Worm (Caenorhabditis elegans): Measurements from ENCODE around the gene C25H3.10.
A peak's percentile ranks its signal among the peaks of the same experiment; 100 is the strongest.

The C25H3.10 gene

ce11 chrII:5719848-5720247 lies 21.1 kb upstream of the C25H3.10 start, which contains the start of gene damt-1:
Gene damt-1, plus strand, starts transcription at chrII:5720148.
- TF ChIP-seq sdc-2 (tag; optimal IDR thresholded peaks at IDR 0.05) = no peak
- no peak for TF ChIP-seq K09A11.1 (tag; optimal IDR thresholded peaks at IDR 0.05; ENCODE audit: insufficient read depth)
- TF ChIP-seq hlh-30 (tag; optimal IDR thresholded peaks at IDR 0.05; ENCODE audit: insufficient read depth) = no peak
- TF ChIP-seq ama-1 (optimal IDR thresholded peaks at IDR 0.05) = no peak
- TF ChIP-seq ceh-30 (tag; optimal IDR thresholded peaks at IDR 0.05) = no peak
- no peak for TF ChIP-seq pax-1 (tag; optimal IDR thresholded peaks at IDR 0.05)
- TF ChIP-seq ceh-18 (tag; optimal IDR thresholded peaks at IDR 0.05) = no peak
- TF ChIP-seq ceh-22 (tag; optimal IDR thresholded peaks at IDR 0.05) = no peak
- no peak for TF ChIP-seq ceh-14 (tag; optimal IDR thresholded peaks at IDR 0.05)
- no peak for TF ChIP-seq pha-2 (tag; optimal IDR thresholded peaks at IDR 0.05)
- no peak for TF ChIP-seq ceh-48 (tag; optimal IDR thresholded peaks at IDR 0.05)
- no peak for TF ChIP-seq zip-5 (tag; optimal IDR thresholded peaks at IDR 0.05)
- no peak for TF ChIP-seq pqm-1 (tag; optimal IDR thresholded peaks at IDR 0.05)
- TF ChIP-seq syd-9 (tag; optimal IDR thresholded peaks at IDR 0.05) = no peak
- TF ChIP-seq hlh-8 (tag; optimal IDR thresholded peaks at IDR 0.05) = no peak
- TF ChIP-seq sox-2 (GFP tag; IDR thresholded peaks at IDR 0.05) = no peak
- no peak for TF ChIP-seq dmd-4 (tag; optimal IDR thresholded peaks at IDR 0.05; ENCODE audit: borderline replicate concordance)

- no peak for TF ChIP-seq hlh-6 (tag; optimal IDR thresholded peaks at IDR 0.05)
These were observed 19.1 kb upstream of the C25H3.10 start, which contains the start of gene zipt-3 for ce11 chrII:5717831-5718230. Gene zipt-3, plus strand, starts transcription at chrII:5718131.

- no peak for TF ChIP-seq lin-11 (tag; optimal IDR thresholded peaks at IDR 0.05)
- TF ChIP-seq K09A11.1 (tag; optimal IDR thresholded peaks at IDR 0.05; ENCODE audit: insufficient read depth) = no peak
- TF ChIP-seq ets-4 (tag; optimal IDR thresholded peaks at IDR 0.05) = no peak
- TF ChIP-seq T23F11.4 (GFP tag; optimal IDR thresholded peaks at IDR 0.05) = no peak
These were observed 17.1 kb upstream of the C25H3.10 start, which contains the start of the genes C18A3.10 and C18A3.3 for ce11 chrII:5715745-5716357. Gene C18A3.10, minus strand, starts transcription at chrII:5715845. Gene C18A3.3, plus strand, starts transcription at chrII:5716307.

- TF ChIP-seq ceh-31 (tag; optimal IDR thresholded peaks at IDR 0.05) (peak; percentile 59), elt-2 (tag; optimal IDR thresholded peaks at IDR 0.05) (peak; percentile 52), ceh-34 (tag; optimal IDR thresholded peaks at IDR 0.05) (peak; percentile 50), nfya-1 (tag; optimal IDR thresholded peaks at IDR 0.05) (peak; percentile 50), unc-55 (GFP tag; optimal IDR thresholded peaks at IDR 0.05) (peak; percentile 5), ceh-2 (tag; optimal IDR thresholded peaks at IDR 0.05) (peak; percentile 2), odd-2 (tag; optimal IDR thresholded peaks at IDR 0.05) (no peak), elt-4 (tag; optimal IDR thresholded peaks at IDR 0.05) (no peak)
These were observed 16.0 kb upstream of the C25H3.10 start, which contains the start of the genes tiar-1 and lelo-4 for ce11 chrII:5714807-5715206. Gene tiar-1, minus strand, starts transcription at chrII:5714823. Gene lelo-4, plus strand, starts transcription at chrII:5714924.

- TF ChIP-seq fkh-6 (tag; optimal IDR thresholded peaks at IDR 0.05) (no peak), gmeb-2 (tag; optimal IDR thresholded peaks at IDR 0.05) (no peak), ztf-16 (tag; optimal IDR thresholded peaks at IDR 0.05) (no peak), ama-1 (optimal IDR thresholded peaks at IDR 0.05) (peak; percentile 80)
These were observed 13.4 kb upstream of the C25H3.10 start for ce11 chrII:5712126-5712525.

ce11 chrII:5710835-5711234 lies 12.1 kb upstream of the C25H3.10 start:
- TF ChIP-seq eyg-1 (tag; optimal IDR thresholded peaks at IDR 0.05) = no peak
- TF ChIP-seq pqm-1 (tag; optimal IDR thresholded peaks at IDR 0.05) = no peak
- TF ChIP-seq ref-2 (tag; optimal IDR thresholded peaks at IDR 0.05) = no peak
- no peak for TF ChIP-seq ceh-48 (tag; optimal IDR thresholded peaks at IDR 0.05)
- TF ChIP-seq C08G9.2 (tag; optimal IDR thresholded peaks at IDR 0.05) = no peak
- TF ChIP-seq hlh-30 (tag; optimal IDR thresholded peaks at IDR 0.05; ENCODE audit: insufficient read depth) = no peak
- TF ChIP-seq nhr-11 (tag; optimal IDR thresholded peaks at IDR 0.05) = no peak
- TF ChIP-seq hlh-8 (tag; optimal IDR thresholded peaks at IDR 0.05) = no peak
- TF ChIP-seq hlh-15 (tag; optimal IDR thresholded peaks at IDR 0.05) = no peak
- no peak for TF ChIP-seq pros-1 (tag; optimal IDR thresholded peaks at IDR 0.05)
- TF ChIP-seq ceh-34 (tag; optimal IDR thresholded peaks at IDR 0.05) = no peak
- no peak for TF ChIP-seq ama-1 (optimal IDR thresholded peaks at IDR 0.05)
- no peak for TF ChIP-seq ceh-9 (tag; optimal IDR thresholded peaks at IDR 0.05)
- TF ChIP-seq mec-3 (tag; optimal IDR thresholded peaks at IDR 0.05; ENCODE audit: borderline replicate concordance) = no peak
- no peak for TF ChIP-seq syd-9 (tag; optimal IDR thresholded peaks at IDR 0.05)
- no peak for TF ChIP-seq Y22D7AL.16 (tag; optimal IDR thresholded peaks at IDR 0.05)
- no peak for TF ChIP-seq K02D7.2 (tag; optimal IDR thresholded peaks at IDR 0.05)
- no peak for TF ChIP-seq dve-1 (tag; optimal IDR thresholded peaks at IDR 0.05)
- no peak for TF ChIP-seq ets-4 (tag; optimal IDR thresholded peaks at IDR 0.05)
